Fruit fly (Drosophila melanogaster) whole organism, embryonic: ENCODE results near the gene CG6912.

Source experiments
- ATbp ChIP-seq: fragments of 200-800 bp; sonication (Bioruptor generic); optimal IDR thresholded peaks from 2 replicates; lab custom pipeline; 2017; ENCODE audit warnings: missing biosample characterization, mild to moderate bottlenecking, missing genetic modification characterization, missing genetic modification reagents
- Atf3 ChIP-seq: fragments of 200-800 bp; sonication (Bioruptor generic); optimal IDR thresholded peaks from 3 replicates; lab custom pipeline; 2016; ENCODE audit warnings: missing biosample characterization, missing genetic modification characterization
- Bdp1 ChIP-seq: fragments of 200-800 bp; sonication (Bioruptor generic); optimal IDR thresholded peaks from 3 replicates; lab custom pipeline; 2016; ENCODE audit warnings: missing biosample characterization, missing genetic modification characterization
- C15 ChIP-seq: fragments of 200-800 bp; sonication (Bioruptor generic); IDR thresholded peaks from 3 replicates; pipeline ENCODE4 v1.3.6; 2022; ENCODE audit warnings: missing biosample characterization, missing genetic modification characterization
- CG10147 ChIP-seq: fragments of 200-800 bp; sonication (Bioruptor generic); optimal IDR thresholded peaks from 2 replicates; lab custom pipeline; 2019; ENCODE audit warnings: missing biosample characterization, mild to moderate bottlenecking, missing genetic modification characterization, moderate library complexity
- CG12104 ChIP-seq: fragments of 200-800 bp; sonication (Bioruptor generic); optimal IDR thresholded peaks from 3 replicates; lab custom pipeline; 2016; ENCODE audit warnings: missing biosample characterization, missing genetic modification characterization
- CG13287 ChIP-seq: fragments of 200-800 bp; sonication (Bioruptor generic); IDR thresholded peaks from 2 replicates; pipeline ENCODE4 v1.3.6; 2022; ENCODE audit warnings: missing biosample characterization, missing genetic modification characterization; ENCODE audit not compliant: partially characterized antibody
- CG13424 ChIP-seq: fragments of 200-800 bp; sonication (Bioruptor generic); optimal IDR thresholded peaks from 2 replicates; lab custom pipeline; 2019; ENCODE audit warnings: missing biosample characterization, mild to moderate bottlenecking, missing genetic modification characterization, moderate library complexity
- CG14014 ChIP-seq: fragments of 200-800 bp; sonication (Bioruptor generic); IDR thresholded peaks from 2 replicates; pipeline ENCODE4 v1.3.6; 2022; ENCODE audit warnings: missing biosample characterization, missing genetic modification characterization
- CG15011 ChIP-seq: fragments of 200-800 bp; sonication (Bioruptor generic); optimal IDR thresholded peaks from 3 replicates; lab custom pipeline; 2018; ENCODE audit warnings: missing biosample characterization, mild to moderate bottlenecking, missing genetic modification characterization
- CG15696 ChIP-seq: fragments of 200-800 bp; sonication (Bioruptor generic); optimal IDR thresholded peaks from 2 replicates; lab custom pipeline; 2019; ENCODE audit warnings: missing biosample characterization, mild to moderate bottlenecking, missing genetic modification characterization, moderate library complexity
- CG17328 ChIP-seq: fragments of 200-800 bp; sonication (Bioruptor generic); IDR thresholded peaks from 2 replicates; pipeline ENCODE4 v1.3.6; 2022; ENCODE audit warnings: missing biosample characterization, missing genetic modification characterization
- CG17385 ChIP-seq: fragments of 200-800 bp; sonication (Bioruptor generic); optimal IDR thresholded peaks from 3 replicates; lab custom pipeline; 2018; ENCODE audit warnings: missing biosample characterization, mild to moderate bottlenecking, missing genetic modification characterization
- CG17829 ChIP-seq: fragments of 200-800 bp; optimal IDR thresholded peaks from 2 replicates; lab custom pipeline; 2019; ENCODE audit warnings: missing biosample characterization, mild to moderate bottlenecking, missing genetic modification characterization, moderate library complexity
- CG17912 ChIP-seq: fragments of 200-800 bp; sonication (Bioruptor generic); optimal IDR thresholded peaks from 2 replicates; lab custom pipeline; 2018; ENCODE audit warnings: missing biosample characterization, mild to moderate bottlenecking, missing genetic modification characterization
- CG2116 ChIP-seq: fragments of 200-800 bp; sonication (Bioruptor generic); optimal IDR thresholded peaks from 3 replicates; lab custom pipeline; 2018; ENCODE audit warnings: missing biosample characterization, mild to moderate bottlenecking, missing genetic modification characterization
- CG2875 ChIP-seq: fragments of 200-800 bp; sonication (Bioruptor generic); optimal IDR thresholded peaks from 2 replicates; lab custom pipeline; 2017; ENCODE audit warnings: missing biosample characterization, mild to moderate bottlenecking, missing genetic modification characterization, missing genetic modification reagents
- CG30403 ChIP-seq: fragments of 200-800 bp; sonication (Bioruptor generic); optimal IDR thresholded peaks from 3 replicates; lab custom pipeline; 2016; ENCODE audit warnings: missing biosample characterization, missing genetic modification characterization
- CG3838 ChIP-seq: fragments of 200-800 bp; sonication (Bioruptor generic); optimal IDR thresholded peaks from 3 replicates; lab custom pipeline; 2016; ENCODE audit warnings: missing biosample characterization, missing genetic modification characterization
- CG7372 ChIP-seq: fragments of 200-800 bp; sonication (Bioruptor generic); IDR thresholded peaks from 2 replicates; pipeline ENCODE4 v1.3.6; 2022; ENCODE audit warnings: missing biosample characterization, missing genetic modification characterization
- CG7987 ChIP-seq: fragments of 200-800 bp; sonication (Bioruptor generic); optimal IDR thresholded peaks from 2 replicates; lab custom pipeline; 2018; ENCODE audit warnings: missing biosample characterization, mild to moderate bottlenecking, missing genetic modification characterization, moderate library complexity
- CG8281 ChIP-seq: fragments of 200-800 bp; sonication (Bioruptor generic); optimal IDR thresholded peaks from 2 replicates; lab custom pipeline; 2018; ENCODE audit warnings: missing biosample characterization, mild to moderate bottlenecking, missing genetic modification characterization, moderate library complexity
- CG8359 ChIP-seq: fragments of 200-800 bp; sonication (Bioruptor generic); optimal IDR thresholded peaks from 2 replicates; lab custom pipeline; 2017; ENCODE audit warnings: missing biosample characterization, mild to moderate bottlenecking, missing genetic modification characterization, borderline replicate concordance
- CTCF ChIP-seq: fragments of 200-800 bp; sonication (Bioruptor generic); optimal IDR thresholded peaks from 2 replicates; lab custom pipeline; 2017; ENCODE audit warnings: missing biosample characterization, mild to moderate bottlenecking, missing genetic modification characterization, moderate library complexity
- Chrac-16 ChIP-seq: fragments of 200-800 bp; sonication (Bioruptor generic); optimal IDR thresholded peaks from 3 replicates; lab custom pipeline; 2016; ENCODE audit warnings: missing biosample characterization, missing genetic modification characterization
- Dll ChIP-seq: fragments of 200-800 bp; sonication (Bioruptor generic); IDR thresholded peaks from 4 replicates; pipeline ENCODE4 v1.3.6; 2022; ENCODE audit warnings: missing biosample characterization, missing genetic modification characterization; ENCODE audit not compliant: partially characterized antibody
- Dp ChIP-seq: fragments of 200-800 bp; sonication (Bioruptor generic); optimal IDR thresholded peaks from 2 replicates; lab custom pipeline; 2018; ENCODE audit warnings: missing biosample characterization, mild to moderate bottlenecking, missing genetic modification characterization, moderate library complexity
- Fer3 ChIP-seq: fragments of 200-800 bp; sonication (Bioruptor generic); optimal IDR thresholded peaks from 2 replicates; lab custom pipeline; 2018; ENCODE audit warnings: missing biosample characterization, mild to moderate bottlenecking, missing genetic modification characterization, moderate library complexity
- HmgZ ChIP-seq: fragments of 200-800 bp; sonication (Bioruptor generic); optimal IDR thresholded peaks from 2 replicates; lab custom pipeline; 2018; ENCODE audit warnings: missing biosample characterization, mild to moderate bottlenecking, missing genetic modification characterization
- Jarid2 ChIP-seq: fragments of 200-800 bp; sonication (Bioruptor generic); optimal IDR thresholded peaks from 3 replicates; lab custom pipeline; 2017; ENCODE audit warnings: mild to moderate bottlenecking, missing biosample characterization, missing genetic modification reagents, missing genetic modification characterization
- Nf-YC ChIP-seq: fragments of 200-800 bp; optimal IDR thresholded peaks from 3 replicates; lab custom pipeline; 2019; ENCODE audit warnings: missing biosample characterization, mild to moderate bottlenecking, missing genetic modification characterization, moderate library complexity
- Pdp1 ChIP-seq, 2 experiments: fragments of 200-800 bp; sonication (Bioruptor generic); optimal IDR thresholded peaks; 3 replicates each; lab custom pipeline; 2016; ENCODE audit warnings: missing biosample characterization in 2 of 2, missing genetic modification characterization in 2 of 2, mild to moderate bottlenecking in 1 of 2, moderate library complexity in 1 of 2
- Ptx1 ChIP-seq: fragments of 200-800 bp; sonication (Bioruptor generic); IDR thresholded peaks from 2 replicates; pipeline ENCODE4 v1.3.6; 2022; ENCODE audit warnings: missing biosample characterization, missing genetic modification characterization
- Ssrp ChIP-seq: fragments of 200-800 bp; sonication (Bioruptor generic); optimal IDR thresholded peaks from 2 replicates; lab custom pipeline; 2018; ENCODE audit warnings: missing biosample characterization, mild to moderate bottlenecking, missing genetic modification characterization, moderate library complexity
- aop ChIP-seq: fragments of 200-800 bp; sonication (Bioruptor generic); IDR thresholded peaks from 2 replicates; pipeline ENCODE4 v1.3.6; 2022; ENCODE audit warnings: missing biosample characterization, missing genetic modification characterization
- ems ChIP-seq: fragments of 200-800 bp; sonication (Bioruptor generic); optimal IDR thresholded peaks from 3 replicates; lab custom pipeline; 2016; ENCODE audit warnings: missing biosample characterization, missing genetic modification characterization
- esg ChIP-seq: fragments of 200-800 bp; sonication (Bioruptor generic); conservative IDR thresholded peaks from 2 replicates; pipeline ENCODE4 v1.3.6; 2022; ENCODE audit warnings: missing biosample characterization, missing genetic modification characterization
- gcm ChIP-seq: fragments of 200-800 bp; sonication (Bioruptor generic); optimal IDR thresholded peaks from 2 replicates; lab custom pipeline; 2019; ENCODE audit warnings: missing biosample characterization, mild to moderate bottlenecking, missing genetic modification characterization, moderate library complexity
- ham ChIP-seq: fragments of 200-800 bp; sonication (Bioruptor generic); IDR thresholded peaks from 2 replicates; pipeline ENCODE4 v1.3.6; 2022; ENCODE audit warnings: missing biosample characterization, missing genetic modification characterization
- knrl ChIP-seq: fragments of 200-800 bp; sonication (Bioruptor generic); IDR thresholded peaks from 3 replicates; pipeline ENCODE4 v1.3.6; 2022; ENCODE audit warnings: missing biosample characterization, missing genetic modification characterization; ENCODE audit not compliant: partially characterized antibody
- maf-S ChIP-seq: fragments of 200-800 bp; sonication (Bioruptor generic); optimal IDR thresholded peaks from 2 replicates; lab custom pipeline; 2016; ENCODE audit warnings: missing biosample characterization, missing genetic modification characterization
- nau ChIP-seq: fragments of 200-800 bp; sonication (Bioruptor generic); optimal IDR thresholded peaks from 3 replicates; lab custom pipeline; 2017; ENCODE audit warnings: missing biosample characterization, mild to moderate bottlenecking, missing genetic modification characterization, missing genetic modification reagents
- pan ChIP-seq, 4 experiments: fragments of >200 bp in 3 of 4; fragments of 200-800 bp in 1 of 4; sonication (Bioruptor generic) in 1 of 4; optimal IDR thresholded peaks in 3 of 4; IDR thresholded peaks in 1 of 4; 2 replicates each; pipeline versions ENCODE4 v1.3.6 to Lab custom; 2017 to 2022; ENCODE audit warnings: missing biosample characterization in 2 of 4, missing genetic modification characterization in 2 of 4, mixed read lengths in 1 of 4
- phol ChIP-seq: fragments of 200-800 bp; sonication (Bioruptor generic); optimal IDR thresholded peaks from 3 replicates; lab custom pipeline; 2018; ENCODE audit warnings: missing biosample characterization, mild to moderate bottlenecking, missing genetic modification characterization, moderate library complexity
- pnt ChIP-seq: fragments of 200-800 bp; sonication (Bioruptor generic); optimal IDR thresholded peaks from 3 replicates; lab custom pipeline; 2016; ENCODE audit warnings: missing biosample characterization, missing genetic modification characterization
- sima ChIP-seq: fragments of 200-800 bp; sonication (Bioruptor generic); optimal IDR thresholded peaks from 2 replicates; lab custom pipeline; 2016; ENCODE audit warnings: missing biosample characterization, missing genetic modification characterization
- sob ChIP-seq: fragments of 200-800 bp; sonication (Bioruptor generic); IDR thresholded peaks from 2 replicates; pipeline ENCODE4 v1.3.6; 2022; ENCODE audit warnings: missing biosample characterization, missing genetic modification characterization
- sqz ChIP-seq: fragments of 200-800 bp; sonication (Bioruptor generic); optimal IDR thresholded peaks from 3 replicates; lab custom pipeline; 2018; ENCODE audit warnings: missing biosample characterization, mild to moderate bottlenecking, missing genetic modification characterization
- sr ChIP-seq: fragments of 200-800 bp; sonication (Bioruptor generic); IDR thresholded peaks from 3 replicates; pipeline ENCODE4 v1.3.6; 2022; ENCODE audit warnings: missing biosample characterization, missing genetic modification characterization
- trh ChIP-seq: fragments of 200-800 bp; sonication (Bioruptor generic); optimal IDR thresholded peaks from 2 replicates; lab custom pipeline; 2016; ENCODE audit warnings: missing biosample characterization, missing genetic modification characterization
- yki ChIP-seq: fragments of >200 bp; optimal IDR thresholded peaks from 3 replicates; lab custom pipeline; 2018

The CG6912 gene

DNA sequence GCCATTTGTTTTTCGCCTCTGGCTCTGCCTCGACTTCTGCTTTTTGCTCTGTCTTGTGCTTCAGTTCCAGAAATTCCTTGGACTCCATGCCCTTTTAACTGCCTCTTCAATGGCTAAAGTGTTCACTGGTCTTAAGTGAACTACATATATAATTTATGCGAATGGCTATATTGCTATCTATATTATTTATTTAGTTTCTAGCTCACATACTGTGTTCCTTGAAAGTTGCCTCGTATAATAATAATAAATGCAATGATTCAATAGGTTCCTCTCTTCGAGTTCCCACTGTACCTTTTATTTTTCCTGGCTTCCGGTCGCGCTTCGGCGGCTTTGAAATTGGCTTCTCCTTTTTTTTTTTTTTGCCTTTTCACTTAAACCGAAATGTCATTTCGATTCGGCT is 17.1 kb downstream of the CG6912 start (continued):
- TF ChIP-seq Ptx1 (GFP tag; lab: Robert Waterston, UW) (peak; percentile 14; the same call in 1 of the 2 replicates), maf-S (GFP tag; lab: Kevin White, UChicago) (no peak), Dp (GFP tag; lab: Kevin White, UChicago) (no peak), sr (GFP tag; lab: Robert Waterston, UW) (no peak), CG2875 (no peak), Fer3 (peak; percentile 41), sob (no peak), CG8359 (GFP tag; lab: Kevin White, UChicago) (no peak), CG12104 (GFP tag; lab: Kevin White, UChicago) (no peak), nau (GFP tag; lab: Kevin White, UChicago) (no peak), ems (GFP tag; lab: Kevin White, UChicago) (no peak), Atf3 (GFP tag; lab: Kevin White, UChicago) (no peak), CG14014 (peak; percentile 33; the same call in 1 of the 2 replicates), esg (peak; percentile 12; the same call in 1 of the 2 replicates), CG10147 (GFP tag; lab: Kevin White, UChicago) (peak; percentile 17), Nf-YC (tag; lab: Kevin White, UChicago) (no peak), trh (GFP tag; lab: Kevin White, UChicago) (no peak), ATbp (peak; percentile 16), gcm (no peak), CG30403 (peak; percentile 41), ham (no peak), yki (no peak), CG15011 (GFP tag; lab: Kevin White, UChicago) (peak; percentile 2), CG13424 (tag; lab: Kevin White, UChicago) (peak; percentile 46), CG17829 (tag; lab: Kevin White, UChicago) (no peak), Jarid2 (GFP tag; lab: Kevin White, UChicago) (no peak), CG2116 (no peak), HmgZ (tag; lab: Kevin White, UChicago) (no peak), CG7372 (no peak), Bdp1 (no peak), aop (GFP tag; lab: Robert Waterston, UW) (no peak), Chrac-16 (GFP tag; lab: Kevin White, UChicago) (no peak), CTCF (GFP tag; lab: Kevin White, UChicago) (no peak), CG17385 (GFP tag; lab: Kevin White, UChicago) (peak; percentile 17), CG7987 (GFP tag; lab: Kevin White, UChicago) (no peak), CG8281 (tag; lab: Kevin White, UChicago) (no peak), knrl (GFP tag; lab: Robert Waterston, UW) (no peak), pnt (GFP tag; lab: Kevin White, UChicago) (no peak), Pdp1 (GFP tag; optimal IDR thresholded peaks at IDR 0.05; lab: Kevin White, UChicago) (peak in 1 of 2 experiments; percentile 25), CG13287 (GFP tag; lab: Robert Waterston, UW) (no peak), C15 (GFP tag; lab: Robert Waterston, UW) (no peak), CG17328 (no peak), phol (peak; percentile 8), sima (GFP tag; lab: Kevin White, UChicago) (no peak), pan (optimal IDR thresholded peaks at IDR 0.05; lab: Kevin White, UChicago) (no peak), pan (GFP tag; optimal IDR thresholded peaks at IDR 0.05 in 1 of 2, IDR thresholded peaks at IDR 0.05 in 1 of 2) (peak in 1 of 2 experiments; percentile 8), CG17912 (GFP tag; lab: Kevin White, UChicago) (no peak), CG3838 (GFP tag; lab: Kevin White, UChicago) (no peak), sqz (GFP tag; lab: Kevin White, UChicago) (peak; percentile 20), CG15696 (no peak), Dll (GFP tag; lab: Robert Waterston, UW) (no peak), Ssrp (tag; lab: Kevin White, UChicago) (no peak)
